Fruit fly (Drosophila melanogaster): ENCODE data around the gene CG42586.
"Not testable (repeated sequence)": the region's sequence is repeated elsewhere in the genome, so short reads cannot be mapped to it uniquely, and the experiment has no call there.

The CG42586 gene

DNA sequence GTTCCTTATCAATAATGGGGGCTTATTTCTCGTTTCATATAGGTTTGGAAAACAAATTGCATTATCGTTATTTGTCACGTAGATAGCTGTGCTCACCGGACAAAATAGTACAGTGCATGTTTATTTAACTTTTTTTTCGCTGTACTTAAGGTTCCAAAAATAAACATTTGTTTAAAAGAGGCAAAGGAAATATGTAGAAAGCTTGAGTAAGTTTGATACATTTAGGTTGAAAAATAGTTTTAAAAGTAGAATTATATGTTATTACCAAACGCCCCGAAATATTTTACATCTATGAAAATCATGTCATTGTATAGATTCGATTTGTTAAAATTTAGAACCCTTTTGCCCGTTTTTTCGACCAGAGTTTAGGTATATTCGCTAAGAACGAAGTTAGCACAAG lies 6.1 kb downstream of the CG42586 start, which contains the start of gene CG31835:
Gene CG31835 (plus strand): TSS at position 301 of the 400 bp plus-strand sequence.
- not testable (repeated sequence) for TF ChIP-seq psq (optimal IDR thresholded peaks at IDR 0.05); pan (optimal IDR thresholded peaks at IDR 0.05); EcR (GFP tag; optimal IDR thresholded peaks at IDR 0.05)

DNA sequence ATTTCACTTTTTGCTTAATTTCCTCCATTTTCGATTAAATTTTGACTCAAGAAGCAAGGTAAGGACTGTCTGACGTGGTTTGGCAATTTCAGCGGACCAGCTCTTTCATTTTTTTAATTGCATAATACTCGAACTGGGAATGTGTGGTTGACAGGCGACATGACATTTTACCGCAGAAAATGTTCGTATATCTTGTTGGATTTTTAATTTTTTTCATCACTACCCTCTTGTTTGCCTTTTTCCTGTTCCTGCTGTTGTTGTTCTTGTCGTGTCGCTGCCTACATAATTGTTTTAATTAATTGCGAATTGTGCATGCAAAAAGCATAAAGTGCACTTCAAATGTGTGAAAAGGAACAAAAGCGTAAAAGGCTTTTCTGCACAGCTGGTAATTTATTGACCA lies 11.6 kb downstream of the CG42586 start, which contains the start of gene CG42685:
Gene CG42685 (minus strand): TSS at position 101 of the 400 bp plus-strand sequence.
- TF ChIP-seq pan (optimal IDR thresholded peaks at IDR 0.05) = no peak
- TF ChIP-seq usp (GFP tag; optimal IDR thresholded peaks at IDR 0.05) = no peak
- TF ChIP-seq EcR (GFP tag; optimal IDR thresholded peaks at IDR 0.05) = no peak
- TF ChIP-seq psq (optimal IDR thresholded peaks at IDR 0.05) = no peak
- TF ChIP-seq Dll (optimal IDR thresholded peaks at IDR 0.05) = no peak
- no peak for TF ChIP-seq CG8478 (optimal IDR thresholded peaks at IDR 0.05)

- TF ChIP-seq CG8478 (optimal IDR thresholded peaks at IDR 0.05) (no peak), usp (GFP tag; optimal IDR thresholded peaks at IDR 0.05) (no peak)
These were observed 28.2 kb downstream of the CG42586 start, which contains the start of gene CG34165 for dm6 chr2L:14713467-14713866. CG34165 (plus strand) TSS chr2L:14713750.

dm6 chr2L:14712245-14712644 lies 29.4 kb downstream of the CG42586 start, which contains the start of gene CG15282:
CG15282 (plus strand) TSS chr2L:14712471.
- no peak for TF ChIP-seq psq (optimal IDR thresholded peaks at IDR 0.05)
- TF ChIP-seq CG8478 (optimal IDR thresholded peaks at IDR 0.05) = no peak
- TF ChIP-seq EcR (GFP tag; optimal IDR thresholded peaks at IDR 0.05) = no peak
- TF ChIP-seq usp (GFP tag; optimal IDR thresholded peaks at IDR 0.05) = no peak
- TF ChIP-seq Dll (optimal IDR thresholded peaks at IDR 0.05) = no peak

- no peak for TF ChIP-seq Dll (optimal IDR thresholded peaks at IDR 0.05)
- no peak for TF ChIP-seq pan (optimal IDR thresholded peaks at IDR 0.05)
- no peak for TF ChIP-seq psq (optimal IDR thresholded peaks at IDR 0.05)
- TF ChIP-seq CG8478 (optimal IDR thresholded peaks at IDR 0.05) = no peak
- no peak for TF ChIP-seq EcR (GFP tag; optimal IDR thresholded peaks at IDR 0.05)
- TF ChIP-seq usp (GFP tag; optimal IDR thresholded peaks at IDR 0.05) = no peak
These were observed 35.4 kb downstream of the CG42586 start for dm6 chr2L:14706194-14706593.

- no peak for TF ChIP-seq psq (optimal IDR thresholded peaks at IDR 0.05)
- no peak for TF ChIP-seq pan (optimal IDR thresholded peaks at IDR 0.05)
- no peak for TF ChIP-seq EcR (GFP tag; optimal IDR thresholded peaks at IDR 0.05)
- no peak for TF ChIP-seq usp (GFP tag; optimal IDR thresholded peaks at IDR 0.05)
- no peak for TF ChIP-seq Dll (optimal IDR thresholded peaks at IDR 0.05)
- TF ChIP-seq CG8478 (optimal IDR thresholded peaks at IDR 0.05) = no peak
These were observed 40.1 kb downstream of the CG42586 start for dm6 chr2L:14701495-14701894.

dm6 chr2L:14699501-14700077 lies 42.1 kb downstream of the CG42586 start:
- no peak for TF ChIP-seq pan (optimal IDR thresholded peaks at IDR 0.05)
- no peak for TF ChIP-seq psq (optimal IDR thresholded peaks at IDR 0.05)
- TF ChIP-seq usp (GFP tag; optimal IDR thresholded peaks at IDR 0.05) = no peak
- no peak for TF ChIP-seq Dll (optimal IDR thresholded peaks at IDR 0.05)
- TF ChIP-seq CG8478 (optimal IDR thresholded peaks at IDR 0.05) = no peak
- TF ChIP-seq EcR (GFP tag; optimal IDR thresholded peaks at IDR 0.05) = no peak

DNA sequence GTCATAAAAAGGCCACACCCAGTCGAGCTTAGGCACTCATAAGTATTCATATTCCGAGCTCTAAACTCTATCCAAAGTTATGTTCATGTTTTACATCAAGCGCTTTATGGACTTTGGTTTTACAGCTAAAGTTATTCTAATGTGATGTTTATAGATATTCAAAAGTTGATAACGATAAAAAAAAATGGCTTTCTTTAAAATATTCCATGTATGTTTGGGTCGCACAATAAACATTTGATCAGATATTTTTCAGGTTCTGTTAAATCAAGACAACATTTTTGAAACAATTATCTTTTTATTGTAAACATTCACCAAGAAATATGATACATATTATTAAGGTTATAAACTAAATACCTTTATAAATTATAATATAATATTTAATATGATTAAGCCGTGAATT lies 42.7 kb downstream of the CG42586 start:
- TF ChIP-seq pan (optimal IDR thresholded peaks at IDR 0.05) = no peak

DNA sequence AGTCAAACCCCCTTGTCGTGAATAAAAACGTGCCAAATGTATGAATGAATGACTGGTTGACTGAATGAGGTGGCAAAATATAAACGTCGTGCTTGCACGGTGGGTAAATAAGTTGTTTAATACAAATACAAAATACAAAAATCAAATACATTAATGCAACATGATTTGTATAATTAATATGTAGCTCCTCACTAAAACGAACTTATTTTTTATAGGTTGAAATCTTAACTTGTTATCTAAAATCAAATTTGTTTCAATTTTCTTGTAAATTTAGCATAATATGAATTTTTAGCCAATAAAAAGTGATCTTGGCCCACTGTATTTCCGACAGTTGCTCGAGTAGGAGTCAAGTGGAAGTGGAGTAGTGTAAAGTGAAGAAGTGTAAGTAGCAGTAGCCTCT lies 43.7 kb downstream of the CG42586 start:
- TF ChIP-seq Dll (optimal IDR thresholded peaks at IDR 0.05) (no peak), EcR (GFP tag; optimal IDR thresholded peaks at IDR 0.05) (no peak), usp (GFP tag; optimal IDR thresholded peaks at IDR 0.05) (no peak), psq (optimal IDR thresholded peaks at IDR 0.05) (no peak), CG8478 (optimal IDR thresholded peaks at IDR 0.05) (no peak), pan (optimal IDR thresholded peaks at IDR 0.05) (no peak)

DNA sequence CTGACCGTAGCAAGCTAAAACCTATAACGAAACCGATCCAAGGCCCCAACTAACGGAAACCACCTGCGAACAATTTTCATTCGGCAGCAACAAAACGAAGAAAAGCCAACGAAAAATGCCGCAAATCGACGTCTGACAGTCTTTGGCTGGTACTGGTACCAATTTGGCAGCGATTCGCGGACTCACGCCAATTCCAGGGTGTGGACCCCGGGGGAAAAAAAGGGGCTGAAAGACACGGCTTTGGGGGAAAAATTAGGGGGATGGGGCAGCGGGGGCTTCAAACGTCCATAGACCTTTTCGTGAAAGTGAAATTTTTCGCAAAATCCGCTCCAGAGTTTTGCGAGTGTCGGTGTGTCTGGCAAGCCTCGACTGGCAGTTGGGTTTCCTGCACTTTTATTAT lies 48.0 kb downstream of the CG42586 start:
- TF ChIP-seq EcR (GFP tag; optimal IDR thresholded peaks at IDR 0.05) (no peak), pan (optimal IDR thresholded peaks at IDR 0.05) (no peak), Dll (optimal IDR thresholded peaks at IDR 0.05) (no peak), psq (optimal IDR thresholded peaks at IDR 0.05) (no peak), CG8478 (optimal IDR thresholded peaks at IDR 0.05) (no peak), usp (GFP tag; optimal IDR thresholded peaks at IDR 0.05) (no peak)
